Worm (Caenorhabditis elegans): Measurements from ENCODE around the gene math-41.

Gene math-41

DNA sequence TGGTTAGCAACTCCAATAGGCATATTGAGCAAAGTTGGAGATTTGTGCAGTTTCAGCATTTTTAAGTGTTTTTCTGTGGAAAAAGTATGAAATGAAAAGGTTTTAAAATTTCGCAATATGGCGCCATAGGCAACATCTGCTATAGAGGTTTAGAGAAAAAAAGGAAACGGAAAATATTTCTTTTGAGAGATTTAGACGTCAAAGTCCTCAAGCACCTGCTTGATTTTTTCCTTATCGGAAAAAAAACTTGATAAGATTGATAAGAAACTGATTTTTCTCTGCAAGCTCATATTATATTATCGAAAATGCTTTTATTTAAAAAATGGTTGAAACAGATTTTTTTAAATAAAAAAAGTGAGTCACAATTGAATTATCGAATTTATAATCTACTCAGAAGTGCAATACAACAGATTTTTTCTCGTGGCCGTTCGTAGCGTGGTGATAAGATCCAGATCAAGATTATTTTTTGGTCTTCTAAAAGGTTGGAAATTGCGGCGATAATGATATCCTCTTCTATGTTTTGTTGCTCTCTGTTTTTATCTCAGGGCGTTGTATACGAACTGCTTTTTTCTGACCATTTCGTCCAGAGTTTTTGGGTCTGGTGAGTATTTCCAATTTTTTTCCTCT is 4.4 kb upstream of the math-41 start, which contains the start of gene fbxc-19:
Gene fbxc-19 (plus strand): TSS at position 536 of the 627 bp plus-strand sequence.
- TF ChIP-seq nhr-80 (tag; optimal IDR thresholded peaks at IDR 0.05): peak; percentile 68
- peak; percentile 99 for TF ChIP-seq cebp-1 (GFP tag; IDR thresholded peaks at IDR 0.05)
- TF ChIP-seq cebp-1 (tag; optimal IDR thresholded peaks at IDR 0.05): peak; percentile 100
- no peak for TF ChIP-seq attf-3 (GFP tag; conservative IDR thresholded peaks at IDR 0.05)
- peak; percentile 14 for TF ChIP-seq gei-17 (GFP tag; optimal IDR thresholded peaks at IDR 0.05)
- TF ChIP-seq hmg-1.2 (GFP tag; IDR thresholded peaks at IDR 0.05): peak; percentile 94
- peak; percentile 88 for TF ChIP-seq attf-5 (GFP tag; optimal IDR thresholded peaks at IDR 0.05)
- 0 out of 2 replicates have a peak, but pooled peaks have one; percentile 8 for TF ChIP-seq dox-1 (GFP tag; IDR thresholded peaks at IDR 0.05)
- peak; percentile 85 for TF ChIP-seq pha-4 (tag; optimal IDR thresholded peaks at IDR 0.05)
- no peak for TF ChIP-seq ztf-3 (GFP tag; optimal IDR thresholded peaks at IDR 0.05)
- peak; percentile 14 for TF ChIP-seq atf-7 (tag; optimal IDR thresholded peaks at IDR 0.05)

DNA sequence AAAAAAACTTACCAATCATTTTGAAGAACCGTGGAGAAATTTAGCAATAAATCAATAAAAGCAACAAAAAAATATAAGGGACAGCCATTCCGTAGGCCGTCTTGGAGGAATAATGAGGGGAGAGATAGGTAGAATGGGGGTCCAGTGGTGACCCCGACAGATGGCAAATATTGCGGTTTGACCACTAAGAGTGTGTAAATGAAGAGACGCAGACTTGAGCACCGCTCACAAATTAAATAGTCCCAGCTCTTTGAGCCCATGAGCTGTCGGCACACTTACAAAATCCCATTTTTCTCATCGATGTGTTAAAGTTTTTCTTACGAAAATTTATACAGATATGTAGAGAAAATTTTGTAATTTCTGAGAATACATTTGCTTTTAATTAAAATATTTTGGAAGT is 3.7 kb upstream of the math-41 start, which contains the start of gene fbxa-3:
Gene fbxa-3 (minus strand): TSS at position 101 of the 400 bp plus-strand sequence.
- TF ChIP-seq ceh-79 (tag; optimal IDR thresholded peaks at IDR 0.05): no peak
- no peak for TF ChIP-seq F23B12.7 (tag; optimal IDR thresholded peaks at IDR 0.05; ENCODE audit: insufficient read depth)
- TF ChIP-seq lin-54 (GFP tag; optimal IDR thresholded peaks at IDR 0.05): no peak
- no peak for TF ChIP-seq tbx-9 (tag; optimal IDR thresholded peaks at IDR 0.05; ENCODE audit: borderline replicate concordance)
- no peak for TF ChIP-seq B0336.3 (GFP tag; IDR thresholded peaks at IDR 0.05)
- TF ChIP-seq hlh-12 (tag; optimal IDR thresholded peaks at IDR 0.05): no peak
- no peak for TF ChIP-seq B0019.2 (GFP tag; conservative IDR thresholded peaks at IDR 0.05)
- no peak for TF ChIP-seq pbrm-1 (GFP tag; IDR thresholded peaks at IDR 0.05)
- TF ChIP-seq lin-26 (GFP tag; IDR thresholded peaks at IDR 0.05): no peak
- no peak for TF ChIP-seq nfyb-1 (GFP tag; IDR thresholded peaks at IDR 0.05)

DNA sequence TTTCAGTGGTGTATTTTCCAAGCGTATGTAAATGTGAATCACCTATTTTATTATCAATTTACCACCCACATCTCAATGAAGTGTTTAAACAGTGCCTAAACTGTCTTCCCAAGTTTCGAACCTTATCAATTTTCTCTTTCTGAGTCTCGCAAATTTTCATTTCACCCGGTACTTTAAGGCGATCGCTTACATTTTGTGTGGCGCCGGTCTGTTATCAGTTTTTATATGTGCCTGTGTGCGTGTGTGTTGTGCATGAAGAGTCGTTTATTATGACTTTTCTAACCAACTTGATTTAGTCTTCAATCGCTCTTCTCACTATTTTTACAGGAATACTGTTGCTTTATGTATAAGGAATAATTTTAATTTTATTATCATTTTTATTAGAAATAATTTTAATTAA is 832 bp upstream of the math-41 start:
- TF ChIP-seq nhr-80 (tag; optimal IDR thresholded peaks at IDR 0.05): peak; percentile 27

DNA sequence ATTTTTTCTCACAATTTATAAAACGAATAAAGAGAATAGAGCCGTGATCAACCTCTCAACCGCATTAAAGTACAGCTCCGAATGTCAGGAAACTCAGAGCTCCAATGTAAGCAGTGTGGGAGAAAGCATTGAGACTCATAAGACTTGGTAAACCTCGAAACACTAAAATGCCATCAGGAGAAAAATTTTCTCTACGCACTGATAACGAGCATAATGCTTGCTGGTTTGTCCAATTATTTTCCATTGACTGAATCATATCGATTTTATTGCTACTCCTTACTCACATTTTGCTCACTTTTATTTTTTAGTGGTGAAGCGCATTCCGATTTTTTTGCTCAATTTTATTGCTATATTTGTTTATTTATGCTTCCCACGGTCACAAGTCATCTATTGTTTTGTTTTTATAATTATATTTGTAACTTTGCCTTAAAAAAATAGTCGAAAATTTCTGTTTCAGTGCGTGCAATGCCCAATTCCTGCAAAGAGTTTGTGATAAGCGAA is 5.8 kb downstream of the math-41 start, which contains the start of gene math-40:
Gene math-40 (plus strand): TSS at position 451 of the 501 bp plus-strand sequence.
- TF ChIP-seq Y53F4B.3 (GFP tag; IDR thresholded peaks at IDR 0.05) (no peak), nhr-80 (tag; optimal IDR thresholded peaks at IDR 0.05) (peak; percentile 48), ztf-26 (tag; optimal IDR thresholded peaks at IDR 0.05) (no peak), bed-2 (GFP tag; IDR thresholded peaks at IDR 0.05) (no peak)

DNA sequence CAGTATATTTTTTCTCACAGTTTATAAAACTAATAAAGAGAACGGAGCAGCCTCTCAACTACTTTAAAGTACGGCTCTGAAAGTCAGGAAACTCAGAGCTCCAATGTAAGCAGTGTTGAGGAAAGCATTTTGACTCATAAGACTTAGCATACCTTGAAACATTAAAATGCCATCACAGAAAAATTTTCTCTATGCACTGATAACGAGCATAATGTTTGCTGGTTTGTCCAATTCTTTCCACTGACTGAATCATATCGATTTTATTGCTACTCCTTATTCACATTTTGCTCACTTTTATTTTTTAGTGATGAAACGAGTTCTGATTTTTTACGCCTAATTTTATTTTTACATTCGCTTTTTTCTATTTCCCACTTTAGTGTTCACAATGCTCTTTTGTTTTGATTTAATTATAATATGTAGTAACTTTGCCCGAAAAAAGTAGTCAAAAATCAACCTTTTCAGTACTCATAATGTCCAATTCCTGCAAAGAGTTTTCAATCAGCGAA is 7.5 kb downstream of the math-41 start, which contains the start of gene math-39:
Gene math-39 (plus strand): TSS at position 456 of the 506 bp plus-strand sequence.
- TF ChIP-seq F37B4.10 (GFP tag; IDR thresholded peaks at IDR 0.05) (no peak), nhr-80 (tag; optimal IDR thresholded peaks at IDR 0.05) (peak; percentile 24)

DNA sequence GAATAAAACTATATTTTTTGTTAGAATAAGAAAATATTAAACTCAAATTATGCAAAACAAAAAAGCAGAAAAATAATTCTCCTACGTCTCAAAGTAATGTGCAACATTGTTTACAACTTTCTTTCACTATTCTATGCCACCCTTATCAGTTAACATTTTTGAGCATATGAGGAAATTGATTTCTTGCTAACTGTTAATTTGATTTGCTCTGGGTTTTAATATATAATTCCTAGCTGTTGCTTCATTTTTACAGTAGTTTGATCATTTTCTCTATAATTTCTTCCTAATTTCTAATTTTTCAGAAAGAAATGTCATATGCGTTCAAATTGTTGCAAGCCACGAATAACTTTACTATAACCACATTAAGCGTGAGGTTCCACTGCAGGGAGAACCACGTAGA is 11.8 kb downstream of the math-41 start, which contains the start of gene T08E11.1:
Gene T08E11.1 (plus strand): TSS at position 301 of the 400 bp plus-strand sequence.
- no peak for TF ChIP-seq ztf-6 (GFP tag; IDR thresholded peaks at IDR 0.05)
- no peak for TF ChIP-seq zim-3 (tag; optimal IDR thresholded peaks at IDR 0.05)
- no peak for TF ChIP-seq xnd-1 (tag; optimal IDR thresholded peaks at IDR 0.05)
- no peak for TF ChIP-seq ZK185.1 (tag; optimal IDR thresholded peaks at IDR 0.05; ENCODE audit: poor library complexity, severe bottlenecking)
- TF ChIP-seq rcor-1 (GFP tag; IDR thresholded peaks at IDR 0.05): no peak
- TF ChIP-seq snpc-4 (GFP tag; optimal IDR thresholded peaks at IDR 0.05): no peak
- no peak for TF ChIP-seq snpc-4 (tag; optimal IDR thresholded peaks at IDR 0.05)
- no peak for TF ChIP-seq F10E7.11 (tag; optimal IDR thresholded peaks at IDR 0.05)
- no peak for TF ChIP-seq snpc-1.3 (tag; optimal IDR thresholded peaks at IDR 0.05; ENCODE audit: insufficient read depth)
- no peak for TF ChIP-seq nhr-80 (tag; optimal IDR thresholded peaks at IDR 0.05)
- TF ChIP-seq zfh-2 (GFP tag; conservative IDR thresholded peaks at IDR 0.05): no peak
- TF ChIP-seq F57A8.1 (GFP tag; optimal IDR thresholded peaks at IDR 0.05): no peak
- no peak for TF ChIP-seq ama-1 (optimal IDR thresholded peaks at IDR 0.05)
- TF ChIP-seq ama-1 (GFP tag; optimal IDR thresholded peaks at IDR 0.05): no peak
- no peak for TF ChIP-seq C17E4.6 (GFP tag; IDR thresholded peaks at IDR 0.05)

All from whole organism, young adult.